Worm (Caenorhabditis elegans) whole organism, late embryonic: ENCODE data around the gene ugt-15.

Experiments used
- C38D4.7 ChIP-seq: fragments of 200-800 bp; sonication (Bioruptor generic); optimal IDR thresholded peaks from 2 replicates; lab custom pipeline; 2018; ENCODE audit warnings: mild to moderate bottlenecking, missing genetic modification characterization, moderate library complexity, missing compliant biosample characterization
- F13H6.1 ChIP-seq: sonication (generic microtip); optimal IDR thresholded peaks from 2 replicates; lab custom pipeline; 2016; ENCODE audit warnings: missing genetic modification characterization, missing compliant biosample characterization
- K02D7.2 ChIP-seq: sonication (generic microtip); optimal IDR thresholded peaks from 2 replicates; lab custom pipeline; 2017; ENCODE audit warnings: mild to moderate bottlenecking, missing genetic modification characterization, missing compliant biosample characterization
- K09A11.1 ChIP-seq: sonication (generic microtip); optimal IDR thresholded peaks from 2 replicates; lab custom pipeline; 2017; ENCODE audit warnings: antibody characterized with exemption, mild to moderate bottlenecking, missing genetic modification characterization, missing compliant biosample characterization; ENCODE audit not compliant: insufficient read depth
- T23F11.4 ChIP-seq: fragments of 200-800 bp; sonication (Bioruptor generic); optimal IDR thresholded peaks from 2 replicates; lab custom pipeline; 2018; ENCODE audit warnings: mild to moderate bottlenecking, missing genetic modification characterization, missing compliant biosample characterization
- Y22D7AL.16 ChIP-seq: sonication (generic microtip); optimal IDR thresholded peaks from 2 replicates; lab custom pipeline; 2016; ENCODE audit warnings: missing genetic modification characterization, missing compliant biosample characterization
- ahr-1 ChIP-seq: sonication (generic microtip); optimal IDR thresholded peaks from 2 replicates; lab custom pipeline; 2016; ENCODE audit warnings: missing genetic modification characterization, missing compliant biosample characterization
- ama-1 ChIP-seq: fragments of 150-350 bp; optimal IDR thresholded peaks from 2 replicates; lab custom pipeline; 2014
- ceh-18 ChIP-seq: sonication (generic microtip); optimal IDR thresholded peaks from 2 replicates; lab custom pipeline; 2016; ENCODE audit warnings: missing genetic modification characterization, missing compliant biosample characterization
- ceh-19 ChIP-seq: fragments of 200-800 bp; sonication (Bioruptor generic); optimal IDR thresholded peaks from 2 replicates; lab custom pipeline; 2018; ENCODE audit warnings: mild to moderate bottlenecking, missing genetic modification characterization, missing compliant biosample characterization
- ceh-22 ChIP-seq: sonication (generic microtip); optimal IDR thresholded peaks from 2 replicates; lab custom pipeline; 2017; ENCODE audit warnings: missing biosample characterization, missing genetic modification characterization
- ceh-24 ChIP-seq: sonication (generic microtip); optimal IDR thresholded peaks from 2 replicates; lab custom pipeline; 2016; ENCODE audit warnings: mild to moderate bottlenecking, missing genetic modification characterization, missing compliant biosample characterization
- ceh-31 ChIP-seq: sonication (generic microtip); optimal IDR thresholded peaks from 2 replicates; lab custom pipeline; 2016; ENCODE audit warnings: missing genetic modification characterization, missing compliant biosample characterization
- ceh-34 ChIP-seq: sonication (generic microtip); optimal IDR thresholded peaks from 2 replicates; lab custom pipeline; 2016; ENCODE audit warnings: mild to moderate bottlenecking, missing genetic modification characterization, missing compliant biosample characterization
- ceh-6 ChIP-seq: fragments of 200-800 bp; sonication (Bioruptor generic); optimal IDR thresholded peaks from 2 replicates; lab custom pipeline; 2018; ENCODE audit warnings: mild to moderate bottlenecking, missing genetic modification characterization, missing compliant biosample characterization
- ceh-9 ChIP-seq: sonication (generic microtip); optimal IDR thresholded peaks from 2 replicates; lab custom pipeline; 2016; ENCODE audit warnings: mild to moderate bottlenecking, missing genetic modification characterization, inconsistent platforms, missing compliant biosample characterization
- dmd-4 ChIP-seq: sonication (generic microtip); optimal IDR thresholded peaks from 2 replicates; lab custom pipeline; 2016; ENCODE audit warnings: borderline replicate concordance, missing genetic modification characterization, missing compliant biosample characterization
- dve-1 ChIP-seq: sonication (generic microtip); optimal IDR thresholded peaks from 2 replicates; lab custom pipeline; 2017; ENCODE audit warnings: antibody characterized with exemption, mild to moderate bottlenecking, missing genetic modification characterization, missing compliant biosample characterization
- elt-2 ChIP-seq: sonication (generic microtip); optimal IDR thresholded peaks from 2 replicates; lab custom pipeline; 2016; ENCODE audit warnings: missing genetic modification reagents, missing genetic modification characterization, missing compliant biosample characterization
- elt-4 ChIP-seq: sonication (generic microtip); optimal IDR thresholded peaks from 2 replicates; lab custom pipeline; 2016; ENCODE audit warnings: missing genetic modification characterization, missing compliant biosample characterization
- ets-4 ChIP-seq: sonication (generic microtip); optimal IDR thresholded peaks from 2 replicates; lab custom pipeline; 2016; ENCODE audit warnings: missing genetic modification characterization, missing compliant biosample characterization
- fkh-10 ChIP-seq: fragments of 150-350 bp; optimal IDR thresholded peaks from 2 replicates; lab custom pipeline; 2014; ENCODE audit warnings: missing biosample characterization, missing genetic modification reagents, missing genetic modification characterization
- fkh-6 ChIP-seq: sonication (generic microtip); optimal IDR thresholded peaks from 2 replicates; lab custom pipeline; 2016; ENCODE audit warnings: missing genetic modification characterization, missing compliant biosample characterization
- hlh-6 ChIP-seq: sonication (generic microtip); optimal IDR thresholded peaks from 2 replicates; lab custom pipeline; 2016; ENCODE audit warnings: missing genotype, missing genetic modification characterization, missing compliant biosample characterization
- hlh-8 ChIP-seq: sonication (generic microtip); optimal IDR thresholded peaks from 2 replicates; lab custom pipeline; 2016; ENCODE audit warnings: missing genotype, missing genetic modification characterization, missing compliant biosample characterization
- lin-11 ChIP-seq: fragments of 200-800 bp; sonication (Bioruptor generic); optimal IDR thresholded peaks from 2 replicates; lab custom pipeline; 2018; ENCODE audit warnings: mild to moderate bottlenecking, missing genetic modification characterization, missing compliant biosample characterization
- madf-2 ChIP-seq: sonication (generic microtip); optimal IDR thresholded peaks from 2 replicates; lab custom pipeline; 2017; ENCODE audit warnings: missing genetic modification characterization, missing compliant biosample characterization
- mec-3 ChIP-seq: sonication (generic microtip); optimal IDR thresholded peaks from 2 replicates; lab custom pipeline; 2016; ENCODE audit warnings: borderline replicate concordance, missing genetic modification characterization, missing compliant biosample characterization
- nfya-1 ChIP-seq: sonication (generic microtip); optimal IDR thresholded peaks from 2 replicates; lab custom pipeline; 2017; ENCODE audit warnings: missing genetic modification characterization, mild to moderate bottlenecking, missing compliant biosample characterization, antibody characterized with exemption, moderate library complexity
- nhr-232 ChIP-seq: sonication (generic microtip); optimal IDR thresholded peaks from 2 replicates; lab custom pipeline; 2016; ENCODE audit warnings: missing genetic modification characterization, missing compliant biosample characterization
- odd-2 ChIP-seq: sonication (generic microtip); optimal IDR thresholded peaks from 2 replicates; lab custom pipeline; 2017; ENCODE audit warnings: antibody characterized with exemption, mild to moderate bottlenecking, missing genetic modification characterization, missing compliant biosample characterization
- pag-3 ChIP-seq: sonication (generic microtip); optimal IDR thresholded peaks from 2 replicates; lab custom pipeline; 2016; ENCODE audit warnings: missing compliant biosample characterization, missing genetic modification characterization, borderline replicate concordance
- pax-1 ChIP-seq: fragments of 150-350 bp; optimal IDR thresholded peaks from 2 replicates; lab custom pipeline; 2014; ENCODE audit warnings: missing biosample characterization, missing genetic modification characterization
- pha-2 ChIP-seq: sonication (generic microtip); optimal IDR thresholded peaks from 2 replicates; lab custom pipeline; 2017; ENCODE audit warnings: mild to moderate bottlenecking, missing genetic modification characterization, missing compliant biosample characterization
- pha-4 ChIP-seq: fragments of 150-350 bp; optimal IDR thresholded peaks from 2 replicates; lab custom pipeline; 2018; ENCODE audit warnings: missing biosample characterization, missing genetic modification reagents, missing genetic modification characterization
- pqm-1 ChIP-seq: sonication (generic microtip); optimal IDR thresholded peaks from 2 replicates; lab custom pipeline; 2016; ENCODE audit warnings: missing genetic modification characterization, missing compliant biosample characterization
- pros-1 ChIP-seq: fragments of 150-350 bp; optimal IDR thresholded peaks from 2 replicates; lab custom pipeline; 2014; ENCODE audit warnings: missing biosample characterization, missing genetic modification reagents, missing genetic modification characterization
- ref-2 ChIP-seq: sonication (generic microtip); optimal IDR thresholded peaks from 2 replicates; lab custom pipeline; 2016; ENCODE audit warnings: missing genetic modification characterization, missing compliant biosample characterization
- rnt-1 ChIP-seq: sonication (generic microtip); optimal IDR thresholded peaks from 2 replicates; lab custom pipeline; 2016; ENCODE audit warnings: missing genetic modification characterization, missing compliant biosample characterization
- sdc-2 ChIP-seq: sonication (generic microtip); optimal IDR thresholded peaks from 2 replicates; lab custom pipeline; 2016; ENCODE audit warnings: missing genotype, missing genetic modification characterization, missing compliant biosample characterization
- sox-4 ChIP-seq: sonication (generic microtip); optimal IDR thresholded peaks from 2 replicates; lab custom pipeline; 2017; ENCODE audit warnings: mild to moderate bottlenecking, missing genetic modification characterization, inconsistent platforms, missing compliant biosample characterization
- tbx-7 ChIP-seq: sonication (generic microtip); optimal IDR thresholded peaks from 2 replicates; lab custom pipeline; 2016; ENCODE audit warnings: missing genotype, missing genetic modification characterization, missing compliant biosample characterization
- ttx-3 ChIP-seq: sonication (generic microtip); optimal IDR thresholded peaks from 2 replicates; lab custom pipeline; 2016; ENCODE audit warnings: missing genetic modification reagents, missing genetic modification characterization, missing compliant biosample characterization
- unc-86 ChIP-seq: sonication (generic microtip); optimal IDR thresholded peaks from 2 replicates; lab custom pipeline; 2016; ENCODE audit warnings: missing genetic modification characterization, missing compliant biosample characterization
- zip-5 ChIP-seq: sonication (generic microtip); optimal IDR thresholded peaks from 2 replicates; lab custom pipeline; 2016; ENCODE audit warnings: missing genetic modification characterization, missing compliant biosample characterization

ugt-15 gene

DNA sequence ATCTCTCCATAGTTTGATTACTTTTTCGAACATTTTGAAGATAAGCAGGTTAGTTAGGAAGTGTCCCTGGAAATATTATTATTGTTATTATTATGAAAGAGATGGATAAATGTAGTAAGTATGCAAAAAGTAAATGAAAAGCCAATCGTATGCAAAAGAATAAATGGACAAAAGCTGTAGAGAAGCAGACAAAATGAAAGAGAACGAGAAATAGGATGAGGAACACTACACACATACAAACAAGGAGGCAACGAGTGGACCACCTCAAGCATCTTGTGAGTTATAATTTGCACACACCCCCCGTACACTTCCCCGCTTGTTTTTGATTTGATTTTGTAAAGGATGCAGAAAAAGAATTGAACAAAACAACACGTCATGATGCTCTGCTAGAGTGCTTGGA lies 16.2 kb upstream of the ugt-15 start, which contains the start of gene ZC443.2:
Gene ZC443.2 (minus strand): TSS at position 67 of the 400 bp plus-strand sequence.
- TF ChIP-seq ahr-1 (tag; lab: Kevin White, UChicago) (no peak), nfya-1 (peak; percentile 7)

DNA sequence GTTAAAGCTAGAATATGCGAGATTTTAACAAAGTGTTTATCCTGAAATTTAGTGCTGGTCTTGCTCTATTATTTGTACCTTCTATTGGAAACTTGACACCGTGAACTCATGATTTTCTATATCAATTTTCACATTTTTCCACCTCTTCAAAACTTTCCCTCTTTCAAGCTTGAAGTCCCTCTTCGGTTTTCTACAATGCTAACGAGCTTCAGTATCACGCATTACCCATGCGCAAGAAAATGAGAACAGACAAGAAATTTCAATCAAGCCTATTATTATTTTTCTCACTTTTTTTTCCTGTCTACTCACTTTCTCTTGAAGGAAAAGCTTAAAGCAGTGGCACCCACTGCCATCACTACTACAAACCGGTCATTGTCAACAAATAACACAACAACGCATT lies 15.5 kb upstream of the ugt-15 start:
- TF ChIP-seq Y22D7AL.16 (tag; lab: Kevin White, UChicago): no peak
- peak; percentile 62 for TF ChIP-seq ama-1 (lab: Kevin White, UChicago)
- TF ChIP-seq ceh-19: no peak
- peak; percentile 31 for TF ChIP-seq ceh-34 (tag; lab: Kevin White, UChicago)

DNA sequence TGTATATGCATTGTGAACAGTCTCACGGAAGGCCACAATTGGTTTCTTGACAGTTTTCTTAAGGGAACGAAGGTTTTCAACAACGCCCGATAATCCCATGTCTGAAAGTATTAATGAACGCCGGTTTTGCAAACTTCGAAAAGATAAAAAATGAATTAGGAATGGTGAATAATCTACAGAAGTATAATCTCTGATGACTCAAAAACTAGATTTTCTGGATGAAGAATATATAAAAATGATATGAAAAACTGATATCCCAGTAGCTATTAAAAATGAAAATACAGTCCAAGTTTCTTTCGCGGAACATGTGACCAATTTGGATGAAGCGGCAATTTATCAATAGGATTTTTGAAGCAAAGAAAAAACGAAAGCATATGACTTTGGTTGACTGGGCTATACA lies 13.3 kb upstream of the ugt-15 start, which contains the start of gene ZC443.3:
Gene ZC443.3 (minus strand): TSS at position 101 of the 400 bp plus-strand sequence.
- TF ChIP-seq Y22D7AL.16 (tag; lab: Kevin White, UChicago): no peak
- no peak for TF ChIP-seq fkh-6 (tag; lab: Kevin White, UChicago)
- TF ChIP-seq C38D4.7 (GFP tag; lab: Kevin White, UChicago): no peak
- TF ChIP-seq sdc-2 (tag; lab: Kevin White, UChicago): no peak
- TF ChIP-seq madf-2: no peak
- TF ChIP-seq ceh-6 (GFP tag; lab: Kevin White, UChicago): no peak
- no peak for TF ChIP-seq K09A11.1 (tag; lab: Kevin White, UChicago)
- no peak for TF ChIP-seq ceh-18
- TF ChIP-seq ceh-19: no peak
- no peak for TF ChIP-seq ttx-3 (tag; lab: Kevin White, UChicago)
- no peak for TF ChIP-seq zip-5 (tag; lab: Kevin White, UChicago)
- no peak for TF ChIP-seq ceh-24 (tag; lab: Kevin White, UChicago)
- TF ChIP-seq rnt-1: no peak
- TF ChIP-seq pros-1 (tag; lab: Kevin White, UChicago): no peak

DNA sequence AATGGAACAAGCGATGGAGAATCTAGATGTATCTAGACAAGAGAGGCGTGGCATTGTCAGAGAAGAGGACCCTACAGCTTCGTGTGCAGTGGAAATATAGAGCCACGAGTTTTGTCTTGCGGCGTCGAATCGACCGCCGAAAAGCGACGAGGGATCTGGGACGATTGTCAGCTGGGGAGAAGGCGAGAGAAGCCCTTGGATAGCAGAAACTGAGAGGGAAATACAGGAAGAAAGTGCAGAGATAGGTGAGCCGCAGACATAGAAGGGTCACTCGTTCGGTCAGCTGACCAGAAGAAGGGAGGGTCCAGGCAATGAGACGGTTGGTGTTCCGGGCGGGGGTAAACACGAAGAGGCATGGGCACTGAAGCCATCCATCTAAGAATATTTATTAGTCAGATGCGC lies 12.8 kb upstream of the ugt-15 start:
- TF ChIP-seq ahr-1 (tag; lab: Kevin White, UChicago) (no peak), Y22D7AL.16 (tag; lab: Kevin White, UChicago) (no peak), pha-2 (tag; lab: Kevin White, UChicago) (no peak), K09A11.1 (tag; lab: Kevin White, UChicago) (no peak), sox-4 (tag; lab: Kevin White, UChicago) (peak; percentile 8), ceh-19 (peak; percentile 29), ceh-9 (tag; lab: Kevin White, UChicago) (no peak), fkh-10 (GFP tag; lab: Kevin White, UChicago) (no peak), madf-2 (no peak), odd-2 (tag; lab: Kevin White, UChicago) (no peak), K02D7.2 (tag; lab: Kevin White, UChicago) (no peak), pqm-1 (no peak), F13H6.1 (peak; percentile 63), dmd-4 (tag; lab: Kevin White, UChicago) (no peak), C38D4.7 (GFP tag; lab: Kevin White, UChicago) (no peak), pax-1 (tag; lab: Kevin White, UChicago) (no peak), mec-3 (tag; lab: Kevin White, UChicago) (no peak), ceh-18 (peak; percentile 69), dve-1 (tag; lab: Kevin White, UChicago) (no peak), ref-2 (peak; percentile 40), elt-4 (tag; lab: Kevin White, UChicago) (no peak), tbx-7 (tag; lab: Kevin White, UChicago) (no peak), ceh-34 (tag; lab: Kevin White, UChicago) (peak; percentile 84), ama-1 (lab: Kevin White, UChicago) (no peak), pros-1 (tag; lab: Kevin White, UChicago) (no peak), pha-4 (tag; lab: Kevin White, UChicago) (no peak), lin-11 (tag; lab: Kevin White, UChicago) (no peak), nhr-232 (tag; lab: Kevin White, UChicago) (no peak), ceh-22 (tag; lab: Kevin White, UChicago) (no peak), elt-2 (no peak), ttx-3 (tag; lab: Kevin White, UChicago) (no peak), pag-3 (no peak), hlh-8 (tag; lab: Kevin White, UChicago) (no peak), unc-86 (tag; lab: Kevin White, UChicago) (no peak), ets-4 (peak; percentile 23), T23F11.4 (no peak), hlh-6 (tag; lab: Kevin White, UChicago) (peak; percentile 58), ceh-31 (tag; lab: Kevin White, UChicago) (peak; percentile 76), sdc-2 (tag; lab: Kevin White, UChicago) (peak; percentile 28)
